Worm (Caenorhabditis elegans): ENCODE results near the gene cest-24.

cest-24 gene

ce11 chrV:6303471-6303870 lies 13.3 kb upstream of the cest-24 start, which contains the start of gene sago-1:
TSS of gene sago-1 (plus strand) at chrV:6303771.
- no peak for TF ChIP-seq syd-9 (tag; optimal IDR thresholded peaks at IDR 0.05)
- TF ChIP-seq T23F11.4 (GFP tag; optimal IDR thresholded peaks at IDR 0.05): no peak
- TF ChIP-seq K02D7.2 (tag; optimal IDR thresholded peaks at IDR 0.05): no peak
- TF ChIP-seq ets-4 (tag; optimal IDR thresholded peaks at IDR 0.05): no peak
- TF ChIP-seq pros-1 (tag; optimal IDR thresholded peaks at IDR 0.05): no peak
- TF ChIP-seq ceh-34 (tag; optimal IDR thresholded peaks at IDR 0.05): no peak
- no peak for TF ChIP-seq ceh-45 (GFP tag; IDR thresholded peaks at IDR 0.05)
- no peak for TF ChIP-seq nhr-11 (tag; optimal IDR thresholded peaks at IDR 0.05)
- no peak for TF ChIP-seq dmd-4 (tag; optimal IDR thresholded peaks at IDR 0.05; ENCODE audit: borderline replicate concordance)
- TF ChIP-seq ceh-24 (tag; optimal IDR thresholded peaks at IDR 0.05): no peak
- TF ChIP-seq eyg-1 (tag; optimal IDR thresholded peaks at IDR 0.05): no peak
- TF ChIP-seq fkh-10 (GFP tag; optimal IDR thresholded peaks at IDR 0.05): no peak
- no peak for TF ChIP-seq unc-55 (GFP tag; optimal IDR thresholded peaks at IDR 0.05)
- no peak for TF ChIP-seq gmeb-2 (tag; optimal IDR thresholded peaks at IDR 0.05)

DNA sequence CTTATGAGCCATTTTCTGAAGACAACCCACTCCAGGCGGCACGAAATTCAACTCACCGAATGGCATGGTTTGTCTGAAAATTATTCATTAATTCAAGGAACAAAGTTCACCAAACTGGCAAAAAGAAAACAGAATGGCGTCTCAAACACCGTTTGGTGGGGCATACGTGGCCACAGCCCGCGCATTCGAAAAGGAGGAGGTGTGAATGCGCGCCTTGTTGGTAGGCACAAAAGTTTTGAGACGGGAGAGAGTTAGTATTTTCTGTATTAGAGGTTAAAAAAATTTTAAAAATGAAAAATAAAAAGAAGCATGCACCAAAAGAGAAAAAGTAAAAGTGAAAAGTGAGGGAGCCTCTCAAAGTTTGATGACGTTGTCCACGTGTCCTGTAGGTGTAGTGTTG lies 4.8 kb upstream of the cest-24 start:
- no peak for TF ChIP-seq hlh-15 (tag; optimal IDR thresholded peaks at IDR 0.05)
- no peak for TF ChIP-seq unc-86 (tag; optimal IDR thresholded peaks at IDR 0.05)
- no peak for TF ChIP-seq pag-3 (tag; optimal IDR thresholded peaks at IDR 0.05; ENCODE audit: borderline replicate concordance)
- TF ChIP-seq nhr-11 (tag; optimal IDR thresholded peaks at IDR 0.05): no peak
- no peak for TF ChIP-seq ama-1 (optimal IDR thresholded peaks at IDR 0.05)
- no peak for TF ChIP-seq lim-6 (tag; optimal IDR thresholded peaks at IDR 0.05)
- TF ChIP-seq gmeb-2 (tag; optimal IDR thresholded peaks at IDR 0.05): no peak
- TF ChIP-seq C08G9.2 (tag; optimal IDR thresholded peaks at IDR 0.05): no peak

- TF ChIP-seq odd-2 (tag; optimal IDR thresholded peaks at IDR 0.05) (no peak), ceh-30 (tag; optimal IDR thresholded peaks at IDR 0.05) (no peak), nhr-232 (tag; optimal IDR thresholded peaks at IDR 0.05) (no peak), syd-9 (tag; optimal IDR thresholded peaks at IDR 0.05) (no peak), lin-11 (tag; optimal IDR thresholded peaks at IDR 0.05) (no peak), elt-2 (tag; optimal IDR thresholded peaks at IDR 0.05) (no peak), ceh-14 (tag; optimal IDR thresholded peaks at IDR 0.05) (no peak), sdc-2 (tag; optimal IDR thresholded peaks at IDR 0.05) (no peak), unc-86 (tag; optimal IDR thresholded peaks at IDR 0.05) (no peak), dmd-4 (tag; optimal IDR thresholded peaks at IDR 0.05; ENCODE audit: borderline replicate concordance) (no peak), Y22D7AL.16 (tag; optimal IDR thresholded peaks at IDR 0.05) (no peak), unc-42 (tag; optimal IDR thresholded peaks at IDR 0.05) (no peak), C08G9.2 (tag; optimal IDR thresholded peaks at IDR 0.05) (no peak), ceh-22 (tag; optimal IDR thresholded peaks at IDR 0.05) (no peak), ceh-34 (tag; optimal IDR thresholded peaks at IDR 0.05) (no peak), hlh-15 (tag; optimal IDR thresholded peaks at IDR 0.05) (no peak)
Observed at ce11 chrV:6317928-6318327, 1.2 kb downstream of the cest-24 start.

ce11 chrV:6319358-6319757 lies 2.6 kb downstream of the cest-24 start:
- TF ChIP-seq sox-4 (tag; optimal IDR thresholded peaks at IDR 0.05): no peak
- no peak for TF ChIP-seq nfya-1 (tag; optimal IDR thresholded peaks at IDR 0.05)
- TF ChIP-seq pqm-1 (tag; optimal IDR thresholded peaks at IDR 0.05): no peak
- no peak for TF ChIP-seq lin-11 (tag; optimal IDR thresholded peaks at IDR 0.05)
- no peak for TF ChIP-seq pha-4 (tag; optimal IDR thresholded peaks at IDR 0.05)
- no peak for TF ChIP-seq dve-1 (tag; optimal IDR thresholded peaks at IDR 0.05)
- TF ChIP-seq pax-1 (tag; optimal IDR thresholded peaks at IDR 0.05): no peak
- TF ChIP-seq lim-6 (tag; optimal IDR thresholded peaks at IDR 0.05): no peak
- no peak for TF ChIP-seq ceh-30 (tag; optimal IDR thresholded peaks at IDR 0.05)
- no peak for TF ChIP-seq ceh-18 (tag; optimal IDR thresholded peaks at IDR 0.05)
- TF ChIP-seq ceh-19 (GFP tag; optimal IDR thresholded peaks at IDR 0.05): no peak
- no peak for TF ChIP-seq odd-2 (tag; optimal IDR thresholded peaks at IDR 0.05)
- TF ChIP-seq unc-42 (tag; optimal IDR thresholded peaks at IDR 0.05): no peak
- TF ChIP-seq ceh-34 (tag; optimal IDR thresholded peaks at IDR 0.05): no peak
